Worm (Caenorhabditis elegans): ENCODE measurements around the gene hizr-1.
A peak's percentile ranks its signal among the peaks of the same experiment; 100 is the strongest.

Gene hizr-1

ce11 chrX:11364914-11365313 lies 46.8 kb downstream of the hizr-1 start:
- TF ChIP-seq mls-2 (tag; optimal IDR thresholded peaks at IDR 0.05), result no peak
- no peak for TF ChIP-seq sptf-1 (tag; optimal IDR thresholded peaks at IDR 0.05)
- no peak for TF ChIP-seq ceh-43 (GFP tag; optimal IDR thresholded peaks at IDR 0.05)
- TF ChIP-seq ztf-11 (tag; optimal IDR thresholded peaks at IDR 0.05), result no peak
- no peak for TF ChIP-seq nhr-12 (tag; optimal IDR thresholded peaks at IDR 0.05)

- no peak for TF ChIP-seq tbx-8 (GFP tag; optimal IDR thresholded peaks at IDR 0.05)
- no peak for TF ChIP-seq zip-8 (tag; optimal IDR thresholded peaks at IDR 0.05)
- no peak for TF ChIP-seq nhr-28 (tag; optimal IDR thresholded peaks at IDR 0.05)
- no peak for TF ChIP-seq ceh-83 (GFP tag; optimal IDR thresholded peaks at IDR 0.05)
- TF ChIP-seq elt-3 (tag; optimal IDR thresholded peaks at IDR 0.05), result no peak
- peak; percentile 24 for TF ChIP-seq pha-4 (tag; optimal IDR thresholded peaks at IDR 0.05)
- TF ChIP-seq ces-1 (GFP tag; optimal IDR thresholded peaks at IDR 0.05), result no peak
- no peak for TF ChIP-seq unc-62 (GFP tag; optimal IDR thresholded peaks at IDR 0.05)
- no peak for TF ChIP-seq flh-1 (GFP tag; optimal IDR thresholded peaks at IDR 0.05)
- TF ChIP-seq nhr-2 (tag; optimal IDR thresholded peaks at IDR 0.05), result peak; percentile 88
- TF ChIP-seq bed-3 (GFP tag; optimal IDR thresholded peaks at IDR 0.05), result no peak
- no peak for TF ChIP-seq nhr-237 (tag; optimal IDR thresholded peaks at IDR 0.05)
- TF ChIP-seq unc-120 (tag; optimal IDR thresholded peaks at IDR 0.05; ENCODE audit: poor library complexity, severe bottlenecking), result no peak
- no peak for TF ChIP-seq ceh-39 (tag; optimal IDR thresholded peaks at IDR 0.05)
- TF ChIP-seq mep-1 (tag; optimal IDR thresholded peaks at IDR 0.05), result no peak
- TF ChIP-seq elt-1 (tag; optimal IDR thresholded peaks at IDR 0.05; ENCODE audit: borderline replicate concordance, insufficient read depth), result no peak
- TF ChIP-seq lin-32 (GFP tag; optimal IDR thresholded peaks at IDR 0.05), result no peak
- peak; percentile 32 for TF ChIP-seq sptf-1 (tag; optimal IDR thresholded peaks at IDR 0.05)
- no peak for TF ChIP-seq drap-1 (GFP tag; optimal IDR thresholded peaks at IDR 0.05)
Measured at ce11 chrX:11365995-11366394, 47.9 kb downstream of the hizr-1 start.

- TF ChIP-seq ces-1 (GFP tag; optimal IDR thresholded peaks at IDR 0.05), result no peak
Measured at ce11 chrX:11367087-11367486, 49.0 kb downstream of the hizr-1 start.

- peak; percentile 37 for TF ChIP-seq sptf-1 (tag; optimal IDR thresholded peaks at IDR 0.05)
- no peak for TF ChIP-seq unc-120 (tag; optimal IDR thresholded peaks at IDR 0.05; ENCODE audit: poor library complexity, severe bottlenecking)
- peak; percentile 60 for TF ChIP-seq ces-1 (GFP tag; optimal IDR thresholded peaks at IDR 0.05)
Measured at ce11 chrX:11367640-11368039, 49.6 kb downstream of the hizr-1 start.

- no peak for TF ChIP-seq flh-1 (GFP tag; optimal IDR thresholded peaks at IDR 0.05)
- TF ChIP-seq bed-3 (GFP tag; optimal IDR thresholded peaks at IDR 0.05), result no peak
- no peak for TF ChIP-seq nhr-2 (tag; optimal IDR thresholded peaks at IDR 0.05)
- no peak for TF ChIP-seq pha-4 (tag; optimal IDR thresholded peaks at IDR 0.05)
- no peak for TF ChIP-seq blmp-1 (tag; optimal IDR thresholded peaks at IDR 0.05)
- no peak for TF ChIP-seq nhr-237 (tag; optimal IDR thresholded peaks at IDR 0.05)
- no peak for TF ChIP-seq mep-1 (tag; optimal IDR thresholded peaks at IDR 0.05)
- no peak for TF ChIP-seq tbx-8 (GFP tag; optimal IDR thresholded peaks at IDR 0.05)
- TF ChIP-seq zip-8 (tag; optimal IDR thresholded peaks at IDR 0.05), result no peak
- TF ChIP-seq unc-120 (tag; optimal IDR thresholded peaks at IDR 0.05; ENCODE audit: poor library complexity, severe bottlenecking), result no peak
Measured at ce11 chrX:11368417-11368816, 50.3 kb downstream of the hizr-1 start, which contains the start of gene ttyh-1. Gene ttyh-1 (plus strand): TSS chrX:11368717.

ce11 chrX:11368845-11369244 lies 50.8 kb downstream of the hizr-1 start:
- TF ChIP-seq nhr-2 (tag; optimal IDR thresholded peaks at IDR 0.05) (no peak), sem-2 (GFP tag; optimal IDR thresholded peaks at IDR 0.05) (no peak), unc-120 (tag; optimal IDR thresholded peaks at IDR 0.05; ENCODE audit: poor library complexity, severe bottlenecking) (peak; percentile 4), unc-62 (GFP tag; optimal IDR thresholded peaks at IDR 0.05) (peak; percentile 88), snpc-4 (tag; optimal IDR thresholded peaks at IDR 0.05) (no peak), ces-1 (GFP tag; optimal IDR thresholded peaks at IDR 0.05) (peak; percentile 87), zip-8 (tag; optimal IDR thresholded peaks at IDR 0.05) (no peak), nhr-28 (tag; optimal IDR thresholded peaks at IDR 0.05) (no peak), ceh-43 (GFP tag; optimal IDR thresholded peaks at IDR 0.05) (no peak), pha-4 (tag; optimal IDR thresholded peaks at IDR 0.05) (peak; percentile 43), mep-1 (tag; optimal IDR thresholded peaks at IDR 0.05) (peak; percentile 30), M03D4.4 (tag; optimal IDR thresholded peaks at IDR 0.05) (no peak), elt-1 (tag; optimal IDR thresholded peaks at IDR 0.05; ENCODE audit: borderline replicate concordance, insufficient read depth) (no peak), tbx-8 (GFP tag; optimal IDR thresholded peaks at IDR 0.05) (no peak), ztf-11 (tag; optimal IDR thresholded peaks at IDR 0.05) (no peak), ham-2 (GFP tag; optimal IDR thresholded peaks at IDR 0.05) (no peak), flh-1 (GFP tag; optimal IDR thresholded peaks at IDR 0.05) (no peak), ceh-83 (GFP tag; optimal IDR thresholded peaks at IDR 0.05) (no peak)

Data from whole organism, mixed stage, embryonic.